Fruit fly (Drosophila melanogaster): ENCODE results near the gene CG42394.

The CG42394 gene

DNA sequence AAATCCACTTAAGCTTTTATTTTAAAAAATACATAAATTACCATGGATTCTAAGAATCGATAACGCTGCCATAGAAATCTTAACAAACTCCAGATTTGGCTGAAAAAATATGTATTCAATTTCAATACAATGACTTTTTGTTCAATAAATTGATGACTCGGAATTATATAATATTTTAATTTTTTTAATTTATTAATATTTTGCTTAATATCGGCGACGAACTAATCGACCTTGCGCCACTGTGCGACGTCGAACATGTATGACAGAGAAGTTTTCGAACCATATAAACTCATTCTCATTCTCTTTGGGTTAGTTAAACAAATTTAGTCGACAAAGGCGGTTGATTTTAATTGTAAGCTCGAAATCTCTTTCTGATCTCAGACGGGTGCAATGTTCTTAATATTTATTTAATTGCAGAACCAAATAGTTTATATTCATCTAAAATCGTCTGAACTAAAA, at the start of gene CG42394:
Gene CG42394, plus strand, starts transcription at position 311 of the 459 bp plus-strand sequence.
- no peak for TF ChIP-seq CG8478 (optimal IDR thresholded peaks at IDR 0.05)
- TF ChIP-seq CTCF (optimal IDR thresholded peaks at IDR 0.05): no peak

dm6 chr3R:10803855-10804254, 45.8 kb upstream of the CG42394 start, which contains the start of gene CG14692:
Gene CG14692 (minus strand): TSS chr3R:10803955.
- TF ChIP-seq CTCF (optimal IDR thresholded peaks at IDR 0.05) (no peak), CG8478 (optimal IDR thresholded peaks at IDR 0.05) (no peak)

- no peak for TF ChIP-seq CG8478 (optimal IDR thresholded peaks at IDR 0.05)
These were observed 34.6 kb upstream of the CG42394 start, which contains the start of the genes CG14693 and TTLL15 for dm6 chr3R:10815032-10815431. Gene CG14693 (minus strand): TSS chr3R:10815047. Gene TTLL15 (plus strand): TSS chr3R:10815288.

dm6 chr3R:10826796-10827524, 22.7 kb upstream of the CG42394 start, which contains the start of gene Cad86C:
Gene Cad86C (plus strand): TSS chr3R:10827079.
- no peak for TF ChIP-seq CTCF (optimal IDR thresholded peaks at IDR 0.05)
- TF ChIP-seq CG8478 (optimal IDR thresholded peaks at IDR 0.05): no peak

DNA sequence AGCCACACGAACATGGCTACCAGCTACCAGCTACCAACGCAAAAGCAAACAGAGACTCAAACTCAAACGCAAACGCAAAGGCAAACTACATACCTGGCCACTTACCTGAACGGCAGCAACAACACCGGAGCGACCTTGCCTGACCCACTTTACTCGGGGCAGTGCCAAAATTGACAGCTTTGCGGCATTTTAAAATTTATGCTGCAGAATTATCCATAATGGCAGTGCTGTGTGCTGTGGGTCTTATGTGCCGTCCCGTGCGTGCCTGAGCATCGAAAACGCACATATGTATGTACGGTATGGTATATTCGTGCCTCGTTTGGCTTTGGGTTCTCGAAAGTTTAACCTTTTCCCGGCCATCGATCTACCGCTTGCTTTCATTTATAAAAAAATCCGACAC, 20.9 kb upstream of the CG42394 start:
- TF ChIP-seq CG8478 (optimal IDR thresholded peaks at IDR 0.05) (no peak), CTCF (optimal IDR thresholded peaks at IDR 0.05) (no peak)

dm6 chr3R:10829746-10830145, 19.9 kb upstream of the CG42394 start:
- TF ChIP-seq CG8478 (optimal IDR thresholded peaks at IDR 0.05) (no peak), CTCF (optimal IDR thresholded peaks at IDR 0.05) (no peak)

- TF ChIP-seq CG8478 (optimal IDR thresholded peaks at IDR 0.05) (no peak), CTCF (optimal IDR thresholded peaks at IDR 0.05) (no peak)
These were observed 17.0 kb upstream of the CG42394 start for dm6 chr3R:10832526-10833165.

- TF ChIP-seq CTCF (optimal IDR thresholded peaks at IDR 0.05) (no peak), CG8478 (optimal IDR thresholded peaks at IDR 0.05) (no peak)
These were observed 14.7 kb upstream of the CG42394 start for dm6 chr3R:10834893-10835292.

dm6 chr3R:10836924-10837323, 12.7 kb upstream of the CG42394 start:
- TF ChIP-seq CG8478 (optimal IDR thresholded peaks at IDR 0.05): no peak
- no peak for TF ChIP-seq CTCF (optimal IDR thresholded peaks at IDR 0.05)

- no peak for TF ChIP-seq CG8478 (optimal IDR thresholded peaks at IDR 0.05)
- TF ChIP-seq CTCF (optimal IDR thresholded peaks at IDR 0.05): no peak
These were observed 7.2 kb upstream of the CG42394 start for dm6 chr3R:10842422-10842821.

- TF ChIP-seq CTCF (optimal IDR thresholded peaks at IDR 0.05) (no peak), CG8478 (optimal IDR thresholded peaks at IDR 0.05) (no peak)
These were observed 1.0 kb downstream of the CG42394 start for dm6 chr3R:10850636-10851035.

DNA sequence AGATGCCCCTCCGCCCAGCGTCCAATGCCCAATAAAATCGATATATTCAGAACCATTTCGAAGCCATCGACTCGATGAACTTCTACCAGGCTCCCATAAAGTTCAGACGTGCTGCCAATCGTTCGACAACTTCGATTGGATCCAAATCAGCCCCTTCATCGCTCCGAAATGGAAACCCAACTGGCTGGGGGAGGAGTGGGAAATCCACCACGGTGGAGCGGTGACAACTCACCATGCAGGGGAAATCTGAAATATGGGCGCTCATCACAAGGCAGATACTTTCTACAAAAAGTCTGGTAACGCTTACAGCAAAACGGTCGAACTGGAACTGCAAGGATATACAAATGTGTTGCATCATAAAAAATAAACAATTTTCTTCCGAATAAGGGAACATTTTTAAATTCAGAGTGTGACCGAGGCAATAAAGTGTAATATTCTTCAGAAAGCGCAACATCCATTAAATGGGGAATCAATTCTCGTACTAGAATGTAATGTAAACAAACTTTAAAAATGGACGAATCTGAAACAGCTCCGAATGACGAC, 2.7 kb downstream of the CG42394 start, which contains the start of gene CG4565:
Gene CG4565, plus strand, starts transcription at position 493 of the 543 bp plus-strand sequence.
- TF ChIP-seq CG8478 (optimal IDR thresholded peaks at IDR 0.05) (no peak), CTCF (optimal IDR thresholded peaks at IDR 0.05) (no peak)

DNA sequence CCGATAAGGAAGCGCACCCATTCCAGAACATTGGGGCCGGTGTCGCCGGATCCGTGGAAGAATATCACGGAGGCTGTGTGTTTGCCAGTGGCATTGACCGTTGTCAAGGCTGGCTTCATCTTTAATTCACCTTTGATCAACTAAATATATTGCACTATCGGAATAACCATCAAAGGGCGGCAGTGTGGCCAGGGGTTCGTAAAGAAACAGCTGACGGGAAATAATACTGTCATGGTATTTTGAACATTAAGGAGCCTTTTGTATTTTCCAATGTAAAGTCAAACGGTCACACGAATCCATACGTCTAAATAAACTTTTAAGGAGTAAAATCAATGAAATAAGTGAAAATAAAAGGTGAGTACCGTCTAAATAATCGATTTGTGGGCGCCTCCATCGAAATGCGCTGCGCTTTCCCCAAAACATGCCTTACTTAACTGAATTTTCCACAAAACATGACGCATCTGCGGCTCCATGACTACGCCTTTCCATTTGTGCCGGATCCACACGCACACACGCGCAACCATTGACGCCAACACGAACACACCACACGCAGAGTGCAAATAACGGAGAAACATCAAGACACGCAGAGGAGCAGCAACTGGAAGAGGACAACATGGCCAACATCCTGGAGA, 4.7 kb downstream of the CG42394 start, which contains the start of the genes CG6567 and CG4511:
Gene CG6567, minus strand, starts transcription at position 209 of the 632 bp plus-strand sequence.
Gene CG4511, plus strand, starts transcription at position 259 of the 632 bp plus-strand sequence.
- TF ChIP-seq CTCF (optimal IDR thresholded peaks at IDR 0.05) (no peak), CG8478 (optimal IDR thresholded peaks at IDR 0.05) (no peak)

DNA sequence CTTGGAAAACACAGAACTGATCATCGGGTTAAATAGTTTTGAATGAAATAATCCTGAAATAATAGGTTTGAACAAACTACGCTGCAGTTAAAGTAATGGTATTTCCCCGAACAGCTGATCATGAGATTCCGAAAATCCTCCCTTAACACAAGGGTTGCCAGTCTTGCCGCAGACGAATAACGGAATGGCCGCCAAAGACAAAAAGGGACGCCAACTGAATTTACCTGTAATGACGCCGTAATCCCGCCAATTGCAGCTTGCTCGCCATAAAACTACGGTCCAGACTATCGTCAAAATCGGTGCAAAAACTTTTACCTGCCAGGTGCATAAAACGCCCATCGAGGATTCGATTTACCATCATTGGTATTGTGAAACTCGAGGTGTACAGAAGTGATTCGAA, 7.0 kb downstream of the CG42394 start, which contains the start of gene CG4570:
Gene CG4570, plus strand, starts transcription at position 190 of the 400 bp plus-strand sequence.
- TF ChIP-seq CTCF (optimal IDR thresholded peaks at IDR 0.05): no peak
- no peak for TF ChIP-seq CG8478 (optimal IDR thresholded peaks at IDR 0.05)

DNA sequence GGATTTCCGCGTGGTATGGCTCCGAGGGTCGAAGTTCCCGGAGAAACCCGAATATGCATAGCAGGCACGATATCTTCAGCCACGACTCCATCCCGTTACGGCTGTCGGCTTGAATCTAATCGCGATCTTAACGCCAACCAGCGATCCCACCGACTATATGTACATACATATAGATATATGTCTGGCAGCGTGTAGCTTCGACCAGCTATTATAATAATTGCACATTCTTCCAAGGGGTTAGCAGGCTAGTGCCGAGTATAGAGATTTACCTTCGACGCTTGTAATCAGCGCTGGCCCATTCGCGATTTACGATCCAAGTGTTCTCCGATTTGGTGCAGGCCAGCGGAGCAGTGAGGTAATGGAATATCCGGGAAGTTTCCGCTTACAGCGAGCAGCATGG, 10.1 kb downstream of the CG42394 start, which contains the start of gene CG14694:
Gene CG14694, minus strand, starts transcription at position 101 of the 400 bp plus-strand sequence.
- TF ChIP-seq CG8478 (optimal IDR thresholded peaks at IDR 0.05) (no peak), CTCF (optimal IDR thresholded peaks at IDR 0.05) (no peak)
